Fruit fly (Drosophila melanogaster): ENCODE data around the gene CG14710.

Gene CG14710

dm6 chr3R:11649449-11649848, 29.6 kb downstream of the CG14710 start (continued):
- TF ChIP-seq CG4854 (GFP tag; optimal IDR thresholded peaks at IDR 0.05) (peak; percentile 95), chif (GFP tag; optimal IDR thresholded peaks at IDR 0.05) (peak; percentile 95 to 96), Med (GFP tag) (peak; percentile 100), CG9876 (GFP tag; optimal IDR thresholded peaks at IDR 0.05) (peak; percentile 95), dan (GFP tag; IDR thresholded peaks at IDR 0.05) (peak; percentile 68), gce (GFP tag; IDR thresholded peaks at IDR 0.05) (peak; percentile 91; the same call in 2 of the 3 replicates), tll (GFP tag; optimal IDR thresholded peaks at IDR 0.05) (no peak), crol (GFP tag; IDR thresholded peaks at IDR 0.05) (peak; percentile 67), Lpt (GFP tag; optimal IDR thresholded peaks at IDR 0.05) (no peak), Hr51 (GFP tag; optimal IDR thresholded peaks at IDR 0.05) (peak; percentile 94 to 96), jing (GFP tag; optimal IDR thresholded peaks at IDR 0.05) (peak; percentile 88), CG2712 (tag; optimal IDR thresholded peaks at IDR 0.05) (peak; percentile 89), knrl (GFP tag; IDR thresholded peaks at IDR 0.05; ENCODE audit: partially characterized antibody) (no peak), CG11696 (GFP tag; IDR thresholded peaks at IDR 0.05) (peak; percentile 92), slou (GFP tag; optimal IDR thresholded peaks at IDR 0.05) (peak; percentile 93), fu2 (GFP tag; optimal IDR thresholded peaks at IDR 0.05) (peak; percentile 97), YL-1 (GFP tag; optimal IDR thresholded peaks at IDR 0.05) (peak; percentile 63), CG1792 (GFP tag; optimal IDR thresholded peaks at IDR 0.05) (peak; percentile 95), tna (GFP tag; IDR thresholded peaks at IDR 0.05; ENCODE audit: partially characterized antibody) (no peak), Lim3 (GFP tag; IDR thresholded peaks at IDR 0.05) (peak; percentile 91), Hey (tag; optimal IDR thresholded peaks at IDR 0.05) (peak; percentile 89), CG43689 (GFP tag; IDR thresholded peaks at IDR 0.05) (peak; percentile 95), Ssrp (tag; optimal IDR thresholded peaks at IDR 0.05) (peak; percentile 89), fru (optimal IDR thresholded peaks at IDR 0.05) (no peak), CG15514 (GFP tag; optimal IDR thresholded peaks at IDR 0.05) (peak; percentile 92), CG7786 (GFP tag; optimal IDR thresholded peaks at IDR 0.05) (peak; percentile 97), CG6791 (GFP tag; IDR thresholded peaks at IDR 0.05; ENCODE audit: partially characterized antibody) (no peak), Vsx1 (GFP tag; optimal IDR thresholded peaks at IDR 0.05) (peak; percentile 80), CG7556 (GFP tag; optimal IDR thresholded peaks at IDR 0.05) (peak; percentile 91), dati (GFP tag; IDR thresholded peaks at IDR 0.05) (peak; percentile 95), Sry-β (GFP tag; optimal IDR thresholded peaks at IDR 0.05) (no peak), slbo (GFP tag; IDR thresholded peaks at IDR 0.05) (peak; percentile 99), Ets65A (GFP tag) (peak; percentile 99), wor (GFP tag; IDR thresholded peaks at IDR 0.05) (peak; percentile 91), exex (tag; optimal IDR thresholded peaks at IDR 0.05) (peak; percentile 78), klu (GFP tag; IDR thresholded peaks at IDR 0.05) (peak; percentile 93), CG7963 (GFP tag; IDR thresholded peaks at IDR 0.05; ENCODE audit: partially characterized antibody) (no peak)

- TF ChIP-seq Chrac-16 (GFP tag; optimal IDR thresholded peaks at IDR 0.05): peak; percentile 57
- no peak for TF ChIP-seq stc (GFP tag; IDR thresholded peaks at IDR 0.05)
- TF ChIP-seq lov (optimal IDR thresholded peaks at IDR 0.05): no peak
- TF ChIP-seq lov (GFP tag; IDR thresholded peaks at IDR 0.05): no peak
- TF ChIP-seq ham (GFP tag; IDR thresholded peaks at IDR 0.05): no peak
- no peak for TF ChIP-seq h (optimal IDR thresholded peaks at IDR 0.05)
- peak; percentile 33; the same call in 1 of the 2 replicates for TF ChIP-seq CG6272 (GFP tag; IDR thresholded peaks at IDR 0.05)
- TF ChIP-seq gfzf (GFP tag; optimal IDR thresholded peaks at IDR 0.05): peak; percentile 82
- peak; percentile 24; the same call in 1 of the 3 replicates for TF ChIP-seq jigr1 (GFP tag; IDR thresholded peaks at IDR 0.05)
- TF ChIP-seq eyg (GFP tag; optimal IDR thresholded peaks at IDR 0.05): no peak
- no peak for TF ChIP-seq CkIIα-i1 (GFP tag; IDR thresholded peaks at IDR 0.05)
- peak; percentile 41 for TF ChIP-seq CG17186 (GFP tag; optimal IDR thresholded peaks at IDR 0.05)
- TF ChIP-seq CG1233 (GFP tag; optimal IDR thresholded peaks at IDR 0.05): peak; percentile 53
- TF ChIP-seq btn (GFP tag; optimal IDR thresholded peaks at IDR 0.05): no peak
- peak; percentile 15; the same call in 1 of the 2 replicates for TF ChIP-seq bbx (GFP tag; IDR thresholded peaks at IDR 0.05; ENCODE audit: partially characterized antibody)
Measured at dm6 chr3R:11650105-11651039, 30.5 kb downstream of the CG14710 start, which contains the start of the genes Csk and Elp1. Gene Csk, minus strand, starts transcription at chr3R:11650706. Gene Elp1, plus strand, starts transcription at chr3R:11650971.
